Worm (Caenorhabditis elegans): Measurements from ENCODE around the gene R09E10.5.

Gene R09E10.5

DNA sequence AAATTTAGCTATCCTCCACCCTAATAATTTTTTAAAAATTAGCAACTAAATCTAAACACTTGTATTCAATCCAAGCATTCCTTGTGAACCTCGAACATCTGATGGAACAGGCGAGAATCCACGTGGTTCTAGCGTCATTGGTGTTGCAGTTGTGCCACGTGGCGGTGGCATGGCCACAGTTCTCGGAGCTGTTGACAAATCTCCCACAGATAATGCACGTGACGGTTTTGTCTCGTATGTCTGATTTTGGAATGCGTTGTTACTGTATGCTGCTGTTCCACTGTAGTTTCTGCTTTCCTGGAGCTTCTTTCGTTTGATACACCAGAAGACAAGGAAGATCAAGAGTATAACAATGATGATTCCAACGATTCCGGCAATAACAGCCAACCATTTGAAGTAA, 6.1 kb downstream of the R09E10.5 start:
- TF ChIP-seq unc-62 (GFP tag; optimal IDR thresholded peaks at IDR 0.05) (no peak), Y55F3AM.14 (GFP tag; optimal IDR thresholded peaks at IDR 0.05) (no peak), mab-5 (tag; optimal IDR thresholded peaks at IDR 0.05) (no peak), mbf-1 (tag; optimal IDR thresholded peaks at IDR 0.05) (no peak), crh-2 (tag; optimal IDR thresholded peaks at IDR 0.05) (no peak), ceh-16 (tag; optimal IDR thresholded peaks at IDR 0.05) (no peak), unc-39 (tag; optimal IDR thresholded peaks at IDR 0.05) (no peak), fos-1 (tag; optimal IDR thresholded peaks at IDR 0.05) (no peak), unc-55 (GFP tag; optimal IDR thresholded peaks at IDR 0.05) (no peak), blmp-1 (tag; optimal IDR thresholded peaks at IDR 0.05; ENCODE audit: insufficient read depth) (no peak), ZK546.5 (tag; optimal IDR thresholded peaks at IDR 0.05) (no peak), nhr-6 (tag; optimal IDR thresholded peaks at IDR 0.05) (no peak), gmeb-1 (tag; optimal IDR thresholded peaks at IDR 0.05) (no peak), elt-1 (tag; optimal IDR thresholded peaks at IDR 0.05) (no peak), nhr-10 (tag; optimal IDR thresholded peaks at IDR 0.05) (no peak), peb-1 (tag; optimal IDR thresholded peaks at IDR 0.05) (no peak), lin-13 (GFP tag; optimal IDR thresholded peaks at IDR 0.05) (no peak)

DNA sequence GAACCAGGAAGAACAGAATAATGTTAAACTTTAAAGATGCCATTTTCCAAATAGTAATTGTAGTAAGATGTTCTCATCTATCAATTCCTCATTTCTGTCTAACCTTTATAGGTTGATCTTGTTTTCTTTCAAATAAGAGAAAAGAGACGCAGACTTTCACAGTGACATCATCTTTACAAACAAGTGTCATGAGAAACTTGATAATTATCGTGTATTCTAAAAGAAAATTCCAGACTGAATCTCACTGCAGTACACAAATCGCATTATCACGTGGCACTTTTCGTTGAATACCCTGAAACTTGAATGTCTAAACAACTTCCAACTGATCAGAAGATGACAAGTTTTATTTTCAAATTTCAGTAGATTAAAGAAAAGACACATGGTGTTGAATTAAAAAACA, 7.0 kb downstream of the R09E10.5 start, which contains the start of gene R09E10.13:
R09E10.13 (minus strand) TSS at position 61 of the 400 bp plus-strand sequence.
- no peak for TF ChIP-seq ama-1 (optimal IDR thresholded peaks at IDR 0.05)
- no peak for TF ChIP-seq skn-1 (tag; optimal IDR thresholded peaks at IDR 0.05)
- peak; percentile 47 for TF ChIP-seq ztf-4 (tag; optimal IDR thresholded peaks at IDR 0.05)
- TF ChIP-seq nhr-23 (tag; optimal IDR thresholded peaks at IDR 0.05), result no peak

DNA sequence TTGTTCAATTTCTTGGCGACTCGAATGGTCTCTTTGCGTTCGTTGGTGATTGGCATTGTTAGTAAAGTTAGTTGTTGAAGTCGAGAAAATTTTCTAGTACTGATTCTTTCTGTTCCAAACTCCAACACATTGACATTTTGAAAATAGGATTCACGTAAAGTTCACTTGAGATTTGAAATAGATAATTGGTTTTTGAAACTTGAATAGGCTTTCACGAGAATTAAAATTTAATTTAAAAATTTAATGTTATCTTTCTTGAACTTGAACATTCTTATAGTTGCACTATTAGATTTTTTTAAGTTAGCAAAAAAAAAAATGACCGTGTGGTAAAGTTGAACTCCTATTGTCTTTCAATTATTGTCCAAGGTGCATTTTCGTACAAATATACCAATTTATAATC, 8.1 kb downstream of the R09E10.5 start, which contains the start of gene R09E10.6:
R09E10.6 (minus strand) TSS at position 101 of the 400 bp plus-strand sequence.
- TF ChIP-seq mbf-1 (tag; optimal IDR thresholded peaks at IDR 0.05) (no peak), F13H6.1 (tag; optimal IDR thresholded peaks at IDR 0.05) (no peak), nhr-23 (tag; optimal IDR thresholded peaks at IDR 0.05) (no peak), Y55F3AM.14 (GFP tag; optimal IDR thresholded peaks at IDR 0.05) (no peak), peb-1 (tag; optimal IDR thresholded peaks at IDR 0.05) (no peak), ztf-11 (tag; optimal IDR thresholded peaks at IDR 0.05) (no peak), fos-1 (tag; optimal IDR thresholded peaks at IDR 0.05) (no peak), skn-1 (tag; optimal IDR thresholded peaks at IDR 0.05) (no peak), elt-1 (tag; optimal IDR thresholded peaks at IDR 0.05) (no peak), sma-3 (GFP tag; optimal IDR thresholded peaks at IDR 0.05) (no peak), blmp-1 (tag; optimal IDR thresholded peaks at IDR 0.05; ENCODE audit: insufficient read depth) (no peak), nhr-21 (tag; optimal IDR thresholded peaks at IDR 0.05) (no peak), ceh-16 (tag; optimal IDR thresholded peaks at IDR 0.05) (no peak), nhr-129 (tag; optimal IDR thresholded peaks at IDR 0.05) (no peak)

DNA sequence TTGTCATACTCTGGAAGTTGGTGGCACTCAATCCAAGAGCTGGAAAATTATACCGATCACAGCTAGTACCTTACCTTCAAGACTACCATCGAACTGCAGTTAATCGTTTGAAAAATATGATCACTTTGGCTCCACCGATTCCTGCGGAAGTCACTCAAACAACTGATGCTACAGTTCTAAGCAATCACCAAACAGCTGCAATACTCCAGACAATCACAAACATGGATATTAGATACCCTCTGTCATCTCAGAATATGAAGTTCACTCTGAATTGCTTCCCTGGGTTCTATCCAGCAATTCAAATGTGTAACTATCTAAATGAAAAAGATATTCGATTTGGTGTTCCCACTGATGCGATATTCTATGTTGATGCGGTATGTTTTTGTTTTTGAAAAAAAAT, 13.5 kb downstream of the R09E10.5 start:
- TF ChIP-seq zag-1 (tag; optimal IDR thresholded peaks at IDR 0.05) (no peak), F13H6.1 (tag; optimal IDR thresholded peaks at IDR 0.05) (no peak), sma-9 (GFP tag; optimal IDR thresholded peaks at IDR 0.05) (no peak), sma-9 (tag; optimal IDR thresholded peaks at IDR 0.05) (no peak), dmd-4 (tag; optimal IDR thresholded peaks at IDR 0.05) (no peak), crh-2 (tag; optimal IDR thresholded peaks at IDR 0.05) (no peak), lin-11 (tag; optimal IDR thresholded peaks at IDR 0.05) (no peak), ama-1 (optimal IDR thresholded peaks at IDR 0.05) (no peak), aly-2 (tag; optimal IDR thresholded peaks at IDR 0.05) (no peak), ceh-82 (tag; optimal IDR thresholded peaks at IDR 0.05) (no peak), egl-27 (tag; optimal IDR thresholded peaks at IDR 0.05) (no peak), R02D3.7 (tag; optimal IDR thresholded peaks at IDR 0.05) (no peak), ceh-16 (tag; optimal IDR thresholded peaks at IDR 0.05) (no peak)

DNA sequence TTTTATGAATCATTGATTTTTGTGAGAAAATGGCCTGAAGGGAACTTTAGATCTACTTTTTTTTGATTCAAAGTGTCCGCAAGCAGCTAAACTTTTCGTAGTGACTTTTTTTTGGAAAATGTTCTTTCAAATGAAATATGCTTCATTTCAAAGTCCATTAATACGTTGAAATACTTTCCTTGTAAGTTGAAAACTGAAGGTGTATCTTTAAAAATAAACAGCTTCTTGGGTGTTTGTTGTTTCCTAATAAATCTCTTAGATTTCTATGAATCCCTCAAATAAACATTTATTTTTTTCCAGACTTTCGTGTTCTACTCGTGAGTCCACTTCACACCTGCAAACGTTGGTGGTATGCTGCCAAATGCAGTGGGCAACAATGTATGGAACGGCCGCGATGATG, 15.4 kb downstream of the R09E10.5 start, which contains the start of gene ebax-1:
ebax-1 (plus strand) TSS at position 301 of the 400 bp plus-strand sequence.
- TF ChIP-seq nhr-12 (tag; optimal IDR thresholded peaks at IDR 0.05) (no peak), nhr-6 (tag; optimal IDR thresholded peaks at IDR 0.05) (no peak), nhr-11 (tag; optimal IDR thresholded peaks at IDR 0.05) (no peak), C34F6.9 (tag; optimal IDR thresholded peaks at IDR 0.05) (no peak), nhr-25 (tag; optimal IDR thresholded peaks at IDR 0.05) (no peak), lin-11 (tag; optimal IDR thresholded peaks at IDR 0.05) (no peak), sem-4 (tag; optimal IDR thresholded peaks at IDR 0.05) (no peak), F13H6.1 (tag; optimal IDR thresholded peaks at IDR 0.05) (no peak), dmd-4 (tag; optimal IDR thresholded peaks at IDR 0.05) (no peak), nhr-23 (tag; optimal IDR thresholded peaks at IDR 0.05) (no peak), gmeb-1 (tag; optimal IDR thresholded peaks at IDR 0.05) (no peak), lin-13 (GFP tag; optimal IDR thresholded peaks at IDR 0.05) (no peak), unc-39 (tag; optimal IDR thresholded peaks at IDR 0.05) (no peak)
